Fruit fly (Drosophila melanogaster) whole organism, embryonic: ENCODE measurements around the gene Spase12.

Source experiments
- B-H1 ChIP-seq: fragments of 200-800 bp; sonication (Bioruptor generic); IDR thresholded peaks from 3 replicates; pipeline ENCODE4 v1.3.6; 2022; ENCODE audit warnings: missing biosample characterization, missing genetic modification characterization
- CG10147 ChIP-seq: fragments of 200-800 bp; sonication (Bioruptor generic); optimal IDR thresholded peaks from 2 replicates; lab custom pipeline; 2019; ENCODE audit warnings: missing biosample characterization, mild to moderate bottlenecking, missing genetic modification characterization, moderate library complexity
- CG1024 ChIP-seq: fragments of 200-800 bp; sonication (Bioruptor generic); IDR thresholded peaks from 2 replicates; pipeline ENCODE4 v1.3.6; 2022; ENCODE audit warnings: missing biosample characterization, missing genetic modification characterization
- CG10267 ChIP-seq: fragments of 200-800 bp; sonication (Bioruptor generic); optimal IDR thresholded peaks from 2 replicates; lab custom pipeline; 2018; ENCODE audit warnings: missing biosample characterization, mild to moderate bottlenecking, missing genetic modification characterization, moderate library complexity
- CG10274 ChIP-seq: fragments of 200-800 bp; sonication (Bioruptor generic); optimal IDR thresholded peaks from 3 replicates; lab custom pipeline; 2017; ENCODE audit warnings: missing biosample characterization, mild to moderate bottlenecking, missing genetic modification characterization
- CG10366 ChIP-seq: fragments of 200-800 bp; sonication (Bioruptor generic); IDR thresholded peaks from 2 replicates; pipeline ENCODE4 v1.3.6; 2022; ENCODE audit warnings: missing biosample characterization, missing genetic modification characterization
- CG12299 ChIP-seq: fragments of 200-800 bp; sonication (Bioruptor generic); optimal IDR thresholded peaks from 2 replicates; lab custom pipeline; 2018; ENCODE audit warnings: missing biosample characterization, mild to moderate bottlenecking, missing genetic modification characterization
- CG13123 ChIP-seq: fragments of 200-800 bp; sonication (Bioruptor generic); optimal IDR thresholded peaks from 2 replicates; lab custom pipeline; 2016; ENCODE audit warnings: missing biosample characterization, missing genetic modification characterization
- CG15073 ChIP-seq: fragments of 200-800 bp; sonication (Bioruptor generic); optimal IDR thresholded peaks from 2 replicates; lab custom pipeline; 2016; ENCODE audit warnings: missing biosample characterization, missing genetic modification characterization
- CG16779 ChIP-seq: fragments of 200-800 bp; sonication (Bioruptor generic); IDR thresholded peaks from 2 replicates; pipeline ENCODE4 v1.3.6; 2022; ENCODE audit warnings: missing biosample characterization, missing genetic modification characterization
- CG18011 ChIP-seq: fragments of 200-800 bp; sonication (Bioruptor generic); optimal IDR thresholded peaks from 2 replicates; lab custom pipeline; 2017; ENCODE audit warnings: missing biosample characterization, missing genetic modification characterization, mild to moderate bottlenecking, moderate library complexity, missing genotype
- CG2199 ChIP-seq: fragments of 200-800 bp; sonication (Bioruptor generic); IDR thresholded peaks from 3 replicates; pipeline ENCODE4 v1.3.6; 2022; ENCODE audit warnings: missing biosample characterization, missing genetic modification characterization
- CG2875 ChIP-seq: fragments of 200-800 bp; sonication (Bioruptor generic); optimal IDR thresholded peaks from 2 replicates; lab custom pipeline; 2017; ENCODE audit warnings: missing biosample characterization, mild to moderate bottlenecking, missing genetic modification characterization, missing genetic modification reagents
- CG3065 ChIP-seq: fragments of 200-800 bp; sonication (Bioruptor generic); optimal IDR thresholded peaks from 2 replicates; lab custom pipeline; 2016; ENCODE audit warnings: missing biosample characterization, missing genetic modification characterization
- CG7928 ChIP-seq: fragments of 200-800 bp; sonication (Bioruptor generic); optimal IDR thresholded peaks from 2 replicates; lab custom pipeline; 2017; ENCODE audit warnings: missing biosample characterization, mild to moderate bottlenecking, missing genetic modification characterization
- CG8281 ChIP-seq: fragments of 200-800 bp; sonication (Bioruptor generic); optimal IDR thresholded peaks from 2 replicates; lab custom pipeline; 2018; ENCODE audit warnings: missing biosample characterization, mild to moderate bottlenecking, missing genetic modification characterization, moderate library complexity
- CG9797 ChIP-seq: fragments of 200-800 bp; sonication (Bioruptor generic); optimal IDR thresholded peaks from 3 replicates; lab custom pipeline; 2018; ENCODE audit warnings: missing biosample characterization, mild to moderate bottlenecking, missing genetic modification characterization
- CG9817 ChIP-seq: fragments of 200-800 bp; sonication (Bioruptor generic); optimal IDR thresholded peaks from 2 replicates; lab custom pipeline; 2018; ENCODE audit warnings: missing biosample characterization, mild to moderate bottlenecking, missing genetic modification characterization, moderate library complexity
- CkIIα-i1 ChIP-seq: fragments of 200-800 bp; sonication (Bioruptor generic); IDR thresholded peaks from 2 replicates; pipeline ENCODE4 v1.3.6; 2022; ENCODE audit warnings: missing biosample characterization, missing genetic modification characterization
- Dbx ChIP-seq: fragments of 200-800 bp; sonication (Bioruptor generic); IDR thresholded peaks from 3 replicates; pipeline ENCODE4 v1.3.6; 2022; ENCODE audit warnings: missing biosample characterization, missing genetic modification characterization
- Doc3 ChIP-seq: fragments of 200-800 bp; sonication (Bioruptor generic); IDR thresholded peaks from 3 replicates; pipeline ENCODE4 v1.3.6; 2022; ENCODE audit warnings: missing biosample characterization, missing genetic modification characterization; ENCODE audit not compliant: partially characterized antibody
- Dref ChIP-seq: fragments of 200-800 bp; sonication (Bioruptor generic); IDR thresholded peaks from 2 replicates; pipeline ENCODE4 v1.3.6; 2022; ENCODE audit warnings: missing biosample characterization, missing genetic modification characterization
- Fer1 ChIP-seq: fragments of 200-800 bp; sonication (Bioruptor generic); optimal IDR thresholded peaks from 2 replicates; lab custom pipeline; 2017; ENCODE audit warnings: missing biosample characterization, mild to moderate bottlenecking, missing genetic modification characterization
- Hmx ChIP-seq: fragments of 200-800 bp; sonication (Bioruptor generic); optimal IDR thresholded peaks from 2 replicates; lab custom pipeline; 2016; ENCODE audit warnings: missing biosample characterization, missing genetic modification characterization
- Hr39 ChIP-seq: fragments of >200 bp; optimal IDR thresholded peaks from 2 replicates; lab custom pipeline; 2017
- Jarid2 ChIP-seq: fragments of 200-800 bp; sonication (Bioruptor generic); optimal IDR thresholded peaks from 3 replicates; lab custom pipeline; 2017; ENCODE audit warnings: mild to moderate bottlenecking, missing biosample characterization, missing genetic modification reagents, missing genetic modification characterization
- Kr ChIP-seq: fragments of 200-800 bp; sonication (Bioruptor generic); optimal IDR thresholded peaks from 2 replicates; lab custom pipeline; 2017; ENCODE audit warnings: missing biosample characterization, mild to moderate bottlenecking, missing genetic modification characterization
- MTF-1 ChIP-seq: fragments of 200-800 bp; sonication (Bioruptor generic); optimal IDR thresholded peaks from 2 replicates; lab custom pipeline; 2018; ENCODE audit warnings: missing biosample characterization, mild to moderate bottlenecking, missing genetic modification characterization, borderline replicate concordance
- Ravus ChIP-seq: fragments of 200-800 bp; sonication (Bioruptor generic); IDR thresholded peaks from 2 replicates; pipeline ENCODE4 v1.3.6; 2022; ENCODE audit warnings: missing biosample characterization, missing genetic modification characterization
- Taf1 ChIP-seq: fragments of 200-800 bp; sonication (Bioruptor generic); IDR thresholded peaks from 2 replicates; pipeline ENCODE4 v1.3.6; 2022; ENCODE audit warnings: missing biosample characterization, missing genetic modification characterization
- Vsx1 ChIP-seq: fragments of 200-800 bp; sonication (Bioruptor generic); optimal IDR thresholded peaks from 2 replicates; lab custom pipeline; 2017; ENCODE audit warnings: missing biosample characterization, mild to moderate bottlenecking, missing genetic modification characterization, missing genetic modification reagents
- ac ChIP-seq: fragments of 200-800 bp; sonication (Bioruptor generic); optimal IDR thresholded peaks from 3 replicates; lab custom pipeline; 2017; ENCODE audit warnings: missing biosample characterization, mild to moderate bottlenecking, missing genetic modification characterization
- aop ChIP-seq: fragments of 200-800 bp; sonication (Bioruptor generic); IDR thresholded peaks from 2 replicates; pipeline ENCODE4 v1.3.6; 2022; ENCODE audit warnings: missing biosample characterization, missing genetic modification characterization
- bsh ChIP-seq, 2 experiments: fragments of 200-800 bp; sonication (Bioruptor generic); optimal IDR thresholded peaks; 2 replicates each; lab custom pipeline; 2017 to 2018; ENCODE audit warnings: mild to moderate bottlenecking in 2 of 2, missing biosample characterization in 2 of 2, missing genetic modification characterization in 2 of 2, moderate library complexity in 1 of 2
- cas ChIP-seq: fragments of 200-800 bp; sonication (Bioruptor generic); IDR thresholded peaks from 2 replicates; pipeline ENCODE4 v1.3.6; 2022; ENCODE audit warnings: missing biosample characterization, missing genetic modification characterization
- chm ChIP-seq: fragments of 200-800 bp; sonication (Bioruptor generic); IDR thresholded peaks from 2 replicates; pipeline ENCODE4 v1.3.6; 2022; ENCODE audit warnings: missing biosample characterization, missing genetic modification characterization
- disco-r ChIP-seq: fragments of 200-800 bp; sonication (Bioruptor generic); optimal IDR thresholded peaks from 2 replicates; lab custom pipeline; 2016; ENCODE audit warnings: missing biosample characterization, missing genetic modification characterization
- fd3F ChIP-seq: fragments of 200-800 bp; sonication (Bioruptor generic); optimal IDR thresholded peaks from 2 replicates; lab custom pipeline; 2018; ENCODE audit warnings: missing biosample characterization, mild to moderate bottlenecking, missing genetic modification characterization, moderate library complexity
- hbn ChIP-seq: fragments of 200-800 bp; sonication (Bioruptor generic); IDR thresholded peaks from 2 replicates; pipeline ENCODE4 v1.3.6; 2022; ENCODE audit warnings: missing biosample characterization, missing genetic modification characterization; ENCODE audit not compliant: partially characterized antibody
- kah ChIP-seq: fragments of 200-800 bp; sonication (Bioruptor generic); optimal IDR thresholded peaks from 2 replicates; lab custom pipeline; 2018; ENCODE audit warnings: missing biosample characterization, mild to moderate bottlenecking, missing genetic modification characterization
- klu ChIP-seq: fragments of 200-800 bp; sonication (Bioruptor generic); IDR thresholded peaks from 2 replicates; pipeline ENCODE4 v1.3.6; 2022; ENCODE audit warnings: missing biosample characterization, missing genetic modification characterization
- luna ChIP-seq: fragments of 200-800 bp; sonication (Bioruptor generic); optimal IDR thresholded peaks from 2 replicates; lab custom pipeline; 2016; ENCODE audit warnings: missing biosample characterization, missing genetic modification characterization
- odd ChIP-seq: fragments of 200-800 bp; sonication (Bioruptor generic); optimal IDR thresholded peaks from 2 replicates; lab custom pipeline; 2017; ENCODE audit warnings: missing biosample characterization, mild to moderate bottlenecking, missing genetic modification characterization
- phol ChIP-seq: fragments of 200-800 bp; sonication (Bioruptor generic); optimal IDR thresholded peaks from 3 replicates; lab custom pipeline; 2018; ENCODE audit warnings: missing biosample characterization, mild to moderate bottlenecking, missing genetic modification characterization, moderate library complexity
- schlank ChIP-seq: fragments of 200-800 bp; sonication (Bioruptor generic); optimal IDR thresholded peaks from 2 replicates; lab custom pipeline; 2018; ENCODE audit warnings: missing biosample characterization, mild to moderate bottlenecking, missing genetic modification characterization
- shn ChIP-seq: fragments of 200-800 bp; sonication (Bioruptor generic); optimal IDR thresholded peaks from 3 replicates; lab custom pipeline; 2016; ENCODE audit warnings: missing biosample characterization, missing genetic modification characterization
- sisA ChIP-seq: fragments of 200-800 bp; sonication (Bioruptor generic); IDR thresholded peaks from 2 replicates; pipeline ENCODE4 v1.3.6; 2022; ENCODE audit warnings: missing biosample characterization, missing genetic modification characterization
- sna ChIP-seq: fragments of 200-800 bp; sonication (Bioruptor generic); IDR thresholded peaks from 2 replicates; pipeline ENCODE4 v1.3.6; 2022; ENCODE audit warnings: missing biosample characterization, missing genetic modification characterization; ENCODE audit not compliant: partially characterized antibody
- tin ChIP-seq: fragments of 200-800 bp; sonication (Bioruptor generic); optimal IDR thresholded peaks from 3 replicates; lab custom pipeline; 2016; ENCODE audit warnings: missing biosample characterization, missing genetic modification characterization
- unc-4 ChIP-seq: fragments of 200-800 bp; sonication (Bioruptor generic); IDR thresholded peaks from 2 replicates; pipeline ENCODE4 v1.3.6; 2022; ENCODE audit warnings: missing biosample characterization, missing genetic modification characterization; ENCODE audit not compliant: partially characterized antibody

The Spase12 gene

dm6 chr3R:29478952-29479538 lies 11.9 kb downstream of the Spase12 start:
- TF ChIP-seq sisA (GFP tag; lab: Robert Waterston, UW) (peak; percentile 74), Dbx (peak; percentile 55; the same call in 2 of the 3 replicates), shn (GFP tag; lab: Kevin White, UChicago) (no peak), klu (GFP tag; lab: Robert Waterston, UW) (peak; percentile 45), unc-4 (GFP tag; lab: Robert Waterston, UW) (peak; percentile 30; the same call in 1 of the 2 replicates), CkIIα-i1 (GFP tag; lab: Robert Waterston, UW) (no peak), Hr39 (no peak), CG10274 (GFP tag; lab: Kevin White, UChicago) (no peak), fd3F (GFP tag; lab: Kevin White, UChicago) (peak; percentile 59), cas (GFP tag; lab: Robert Waterston, UW) (peak; percentile 53; the same call in 1 of the 2 replicates), Ravus (no peak; the same call in 1 of the 2 replicates), CG10267 (tag; lab: Kevin White, UChicago) (peak; percentile 30), Vsx1 (GFP tag; lab: Kevin White, UChicago) (peak; percentile 38), sna (no peak), Hmx (GFP tag; lab: Kevin White, UChicago) (no peak), aop (GFP tag; lab: Robert Waterston, UW) (no peak), CG13123 (GFP tag; lab: Kevin White, UChicago) (no peak), CG7928 (GFP tag; lab: Kevin White, UChicago) (peak; percentile 15), CG9817 (tag; lab: Kevin White, UChicago) (peak; percentile 54), hbn (GFP tag; lab: Robert Waterston, UW) (no peak), MTF-1 (GFP tag; lab: Kevin White, UChicago) (peak; percentile 26), luna (GFP tag; lab: Kevin White, UChicago) (no peak), CG18011 (GFP tag; lab: Kevin White, UChicago) (peak; percentile 37), Taf1 (GFP tag; lab: Robert Waterston, UW) (peak; percentile 36), CG15073 (no peak), CG1024 (GFP tag; lab: Robert Waterston, UW) (no peak; the same call in 1 of the 2 replicates), bsh (GFP tag; optimal IDR thresholded peaks at IDR 0.05; lab: Kevin White, UChicago) (peak in 1 of 2 experiments; percentile 48), Jarid2 (GFP tag; lab: Kevin White, UChicago) (peak; percentile 76), phol (peak; percentile 61), ac (GFP tag; lab: Kevin White, UChicago) (no peak), B-H1 (GFP tag; lab: Robert Waterston, UW) (peak; percentile 52; the same call in 2 of the 3 replicates), tin (GFP tag; lab: Kevin White, UChicago) (peak; percentile 4), chm (GFP tag; lab: Robert Waterston, UW) (no peak), CG10147 (GFP tag; lab: Kevin White, UChicago) (peak; percentile 61), Doc3 (GFP tag; lab: Robert Waterston, UW) (no peak), disco-r (GFP tag; lab: Kevin White, UChicago) (no peak), Kr (GFP tag; lab: Kevin White, UChicago) (no peak), CG10366 (GFP tag; lab: Robert Waterston, UW) (peak; percentile 77), odd (GFP tag; lab: Kevin White, UChicago) (peak; percentile 55), CG8281 (tag; lab: Kevin White, UChicago) (peak; percentile 12), CG16779 (GFP tag; lab: Robert Waterston, UW) (no peak), CG2199 (no peak), CG12299 (tag; lab: Kevin White, UChicago) (peak; percentile 16), CG2875 (GFP tag; lab: Kevin White, UChicago) (peak; percentile 34), CG3065 (GFP tag; lab: Kevin White, UChicago) (no peak), schlank (tag; lab: Kevin White, UChicago) (no peak), Dref (no peak), CG9797 (GFP tag; lab: Kevin White, UChicago) (no peak), kah (GFP tag; lab: Kevin White, UChicago) (peak; percentile 51), Fer1 (GFP tag; lab: Kevin White, UChicago) (peak; percentile 79)
